Worm (Caenorhabditis elegans): ENCODE data around the gene C18B12.4.

The C18B12.4 gene

ce11 chrX:15072877-15073276 is 32.5 kb upstream of the C18B12.4 start:
- TF ChIP-seq Y67H2A.10 (GFP tag; conservative IDR thresholded peaks at IDR 0.05) (no peak), lag-1 (GFP tag; IDR thresholded peaks at IDR 0.05) (no peak), ceh-100 (GFP tag; IDR thresholded peaks at IDR 0.05) (no peak), ceh-40 (GFP tag; IDR thresholded peaks at IDR 0.05) (no peak), ztf-26 (tag; optimal IDR thresholded peaks at IDR 0.05) (no peak), rpc-1 (optimal IDR thresholded peaks at IDR 0.05) (no peak), rpc-1 (tag; optimal IDR thresholded peaks at IDR 0.05) (no peak), akir-1 (GFP tag; optimal IDR thresholded peaks at IDR 0.05) (no peak), egrh-3 (GFP tag; IDR thresholded peaks at IDR 0.05) (no peak), madf-3 (GFP tag; IDR thresholded peaks at IDR 0.05) (no peak)

DNA sequence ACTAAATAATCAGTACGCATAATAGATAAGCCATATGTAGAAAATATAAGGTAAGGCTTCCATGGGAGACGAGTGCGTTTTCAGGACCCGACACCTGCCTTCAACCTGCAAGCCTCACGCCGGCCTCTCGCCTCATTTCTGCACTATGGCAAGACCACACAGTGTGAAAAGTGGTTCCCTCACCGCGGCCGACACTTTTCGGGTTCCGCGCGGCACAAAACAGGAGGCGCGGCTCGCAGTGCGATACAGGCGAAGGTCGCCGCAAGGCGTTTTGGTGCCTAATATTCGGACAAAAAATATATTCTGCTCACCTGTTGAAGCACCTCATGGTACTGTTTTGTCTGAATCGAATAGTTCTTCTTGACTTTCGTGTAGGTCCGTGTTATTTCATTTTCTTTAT is 29.7 kb upstream of the C18B12.4 start:
- peak; percentile 82 for TF ChIP-seq zfh-2 (GFP tag; conservative IDR thresholded peaks at IDR 0.05)
- no peak for TF ChIP-seq ztf-3 (GFP tag; optimal IDR thresholded peaks at IDR 0.05)
- TF ChIP-seq egrh-3 (GFP tag; IDR thresholded peaks at IDR 0.05): peak; percentile 21; the same call in 1 of the 2 replicates
- no peak for TF ChIP-seq lsl-1 (GFP tag; optimal IDR thresholded peaks at IDR 0.05)
- TF ChIP-seq F39B2.1 (GFP tag; IDR thresholded peaks at IDR 0.05): no peak
- TF ChIP-seq snpc-4 (GFP tag; optimal IDR thresholded peaks at IDR 0.05): peak; percentile 51
- TF ChIP-seq snpc-4 (tag; optimal IDR thresholded peaks at IDR 0.05): peak in 3 of 4 experiments; percentile 50 to 88 (median 82)
- no peak for TF ChIP-seq pha-4 (tag; optimal IDR thresholded peaks at IDR 0.05)
- TF ChIP-seq snpc-1.1 (tag; optimal IDR thresholded peaks at IDR 0.05; ENCODE audit: insufficient read depth): peak; percentile 67

- TF ChIP-seq F52B5.7 (tag; optimal IDR thresholded peaks at IDR 0.05) (no peak), B0261.1 (tag; optimal IDR thresholded peaks at IDR 0.05) (no peak), atf-7 (tag; optimal IDR thresholded peaks at IDR 0.05) (no peak), F57C9.4 (tag; optimal IDR thresholded peaks at IDR 0.05) (no peak), ceh-91 (GFP tag; IDR thresholded peaks at IDR 0.05) (no peak), lag-1 (GFP tag; IDR thresholded peaks at IDR 0.05) (no peak), Y53G8AR.9 (GFP tag; conservative IDR thresholded peaks at IDR 0.05) (no peak), unc-130 (GFP tag; optimal IDR thresholded peaks at IDR 0.05) (no peak), mel-28 (tag; optimal IDR thresholded peaks at IDR 0.05; ENCODE audit: borderline replicate concordance) (no peak), ccch-3 (GFP tag; optimal IDR thresholded peaks at IDR 0.05) (no peak), F37B4.10 (GFP tag; IDR thresholded peaks at IDR 0.05) (no peak), hmg-20 (GFP tag; IDR thresholded peaks at IDR 0.05) (no peak), ceh-27 (GFP tag; optimal IDR thresholded peaks at IDR 0.05) (no peak), tlf-1 (GFP tag; optimal IDR thresholded peaks at IDR 0.05) (no peak), K12H6.12 (tag; optimal IDR thresholded peaks at IDR 0.05) (no peak), snpc-1.3 (tag; optimal IDR thresholded peaks at IDR 0.05; ENCODE audit: insufficient read depth) (no peak), ztf-6 (GFP tag; IDR thresholded peaks at IDR 0.05) (no peak)
Observed at ce11 chrX:15069242-15069641, 28.8 kb upstream of the C18B12.4 start, which contains the start of gene mam-6. Gene mam-6, minus strand, starts transcription at chrX:15069342.

DNA sequence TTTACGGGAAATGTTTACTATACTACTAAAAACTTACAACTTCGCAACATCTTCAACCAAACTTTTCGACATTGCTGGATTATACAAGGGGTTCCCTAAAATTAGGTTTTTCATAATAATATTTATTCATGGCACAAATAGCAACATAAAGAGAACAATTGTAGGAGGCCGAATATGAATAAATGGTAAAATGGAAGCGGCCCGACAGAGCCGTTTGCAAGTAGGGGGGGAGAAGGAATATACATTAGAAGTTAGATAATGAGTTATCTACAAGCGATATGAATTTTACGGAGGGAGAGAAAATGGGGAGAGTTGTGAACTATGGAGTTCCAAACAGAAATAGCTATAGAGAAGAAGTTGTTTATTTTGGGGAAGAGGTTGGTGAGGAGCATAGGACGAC is 19.9 kb upstream of the C18B12.4 start, which contains the start of gene fbxa-96:
fbxa-96 (minus strand) TSS at position 101 of the 400 bp plus-strand sequence.
- TF ChIP-seq ceh-27 (GFP tag; optimal IDR thresholded peaks at IDR 0.05) (no peak), mcd-1 (GFP tag; IDR thresholded peaks at IDR 0.05) (no peak), ZK185.1 (tag; optimal IDR thresholded peaks at IDR 0.05; ENCODE audit: poor library complexity, severe bottlenecking) (no peak), mes-4 (tag; optimal IDR thresholded peaks at IDR 0.05) (no peak), Y79H2A.3 (GFP tag; conservative IDR thresholded peaks at IDR 0.05) (no peak), nhr-90 (tag; optimal IDR thresholded peaks at IDR 0.05) (no peak), cebp-1 (GFP tag; IDR thresholded peaks at IDR 0.05) (no peak), cebp-1 (tag; optimal IDR thresholded peaks at IDR 0.05) (no peak), hlh-26 (GFP tag; conservative IDR thresholded peaks at IDR 0.05) (no peak), lin-54 (GFP tag; optimal IDR thresholded peaks at IDR 0.05) (no peak), ztf-18 (tag; optimal IDR thresholded peaks at IDR 0.05) (no peak), B0019.2 (GFP tag; conservative IDR thresholded peaks at IDR 0.05) (no peak), madf-6 (GFP tag; IDR thresholded peaks at IDR 0.05) (no peak), akir-1 (GFP tag; optimal IDR thresholded peaks at IDR 0.05) (no peak), K12H6.12 (tag; optimal IDR thresholded peaks at IDR 0.05) (no peak), ekl-4 (GFP tag; IDR thresholded peaks at IDR 0.05) (no peak)

Data from whole organism, young adult.